Fruit fly (Drosophila melanogaster) whole organism, embryonic: ENCODE results near the gene Tet.

Source experiments
- Ada2b ChIP-seq: fragments of 200-800 bp; sonication (Bioruptor generic); IDR thresholded peaks from 2 replicates; pipeline ENCODE4 v1.3.6; 2022; ENCODE audit warnings: missing biosample characterization, missing genetic modification characterization
- Antp ChIP-seq: fragments of 200-800 bp; sonication (Bioruptor generic); optimal IDR thresholded peaks from 3 replicates; lab custom pipeline; 2016; ENCODE audit warnings: missing biosample characterization, missing genetic modification characterization
- CG1024 ChIP-seq: fragments of 200-800 bp; sonication (Bioruptor generic); IDR thresholded peaks from 2 replicates; pipeline ENCODE4 v1.3.6; 2022; ENCODE audit warnings: missing biosample characterization, missing genetic modification characterization
- CG10543 ChIP-seq: fragments of 200-800 bp; sonication (Bioruptor generic); optimal IDR thresholded peaks from 3 replicates; lab custom pipeline; 2017; ENCODE audit warnings: missing biosample characterization, mild to moderate bottlenecking, missing genetic modification characterization, moderate library complexity
- CG11093 ChIP-seq: fragments of 200-800 bp; sonication (Bioruptor generic); IDR thresholded peaks from 3 replicates; pipeline ENCODE4 v1.3.6; 2022; ENCODE audit warnings: missing biosample characterization, missing genetic modification characterization
- CG11504 ChIP-seq: fragments of 200-800 bp; sonication (Bioruptor generic); optimal IDR thresholded peaks from 3 replicates; lab custom pipeline; 2019; ENCODE audit warnings: missing biosample characterization, mild to moderate bottlenecking, missing genetic modification characterization, moderate library complexity
- CG11560 ChIP-seq: fragments of 200-800 bp; sonication (Bioruptor generic); IDR thresholded peaks from 3 replicates; pipeline ENCODE4 v1.3.6; 2022; ENCODE audit warnings: missing biosample characterization, missing genetic modification characterization
- CG13296 ChIP-seq: fragments of 200-800 bp; sonication (Bioruptor generic); optimal IDR thresholded peaks from 3 replicates; lab custom pipeline; 2018; ENCODE audit warnings: missing biosample characterization, mild to moderate bottlenecking, missing genetic modification characterization
- CG13894 ChIP-seq: fragments of 200-800 bp; sonication (Bioruptor generic); optimal IDR thresholded peaks from 3 replicates; lab custom pipeline; 2018; ENCODE audit warnings: missing biosample characterization, mild to moderate bottlenecking, missing genetic modification characterization, moderate library complexity
- CG16815 ChIP-seq: fragments of 200-800 bp; sonication (Bioruptor generic); optimal IDR thresholded peaks from 3 replicates; lab custom pipeline; 2017; ENCODE audit warnings: missing biosample characterization, mild to moderate bottlenecking, missing genetic modification characterization
- CG17359 ChIP-seq: fragments of 200-800 bp; sonication (Bioruptor generic); optimal IDR thresholded peaks from 3 replicates; lab custom pipeline; 2018; ENCODE audit warnings: missing biosample characterization, mild to moderate bottlenecking, missing genetic modification characterization, moderate library complexity
- CG3065 ChIP-seq: fragments of 200-800 bp; sonication (Bioruptor generic); optimal IDR thresholded peaks from 2 replicates; lab custom pipeline; 2016; ENCODE audit warnings: missing biosample characterization, missing genetic modification characterization
- CG32772 ChIP-seq: fragments of 200-800 bp; sonication (Bioruptor generic); IDR thresholded peaks from 2 replicates; pipeline ENCODE4 v1.3.6; 2022; ENCODE audit warnings: missing biosample characterization, missing genetic modification characterization
- CG4328 ChIP-seq: fragments of 200-800 bp; sonication (Bioruptor generic); optimal IDR thresholded peaks from 3 replicates; lab custom pipeline; 2017; ENCODE audit warnings: missing biosample characterization, missing genetic modification reagents, missing genetic modification characterization
- CG6683 ChIP-seq: fragments of 200-800 bp; sonication (Bioruptor generic); optimal IDR thresholded peaks from 2 replicates; lab custom pipeline; 2017; ENCODE audit warnings: missing biosample characterization, mild to moderate bottlenecking, missing genetic modification characterization, missing genetic modification reagents
- CG9932 ChIP-seq: fragments of 200-800 bp; sonication (Bioruptor generic); IDR thresholded peaks from 2 replicates; pipeline ENCODE4 v1.3.6; 2022; ENCODE audit warnings: missing biosample characterization, missing genetic modification characterization
- D19B ChIP-seq: fragments of 200-800 bp; sonication (Bioruptor generic); optimal IDR thresholded peaks from 2 replicates; lab custom pipeline; 2017; ENCODE audit warnings: missing biosample characterization, mild to moderate bottlenecking, missing genetic modification characterization
- Deaf1 ChIP-seq: fragments of 200-800 bp; optimal IDR thresholded peaks from 3 replicates; lab custom pipeline; 2019; ENCODE audit warnings: missing biosample characterization, mild to moderate bottlenecking, missing genetic modification characterization, moderate library complexity
- E2f2 ChIP-seq: fragments of 200-800 bp; sonication (Bioruptor generic); IDR thresholded peaks from 2 replicates; pipeline ENCODE4 v1.3.6; 2022; ENCODE audit warnings: missing biosample characterization, missing genetic modification characterization
- ERR ChIP-seq: fragments of 200-800 bp; sonication (Bioruptor generic); optimal IDR thresholded peaks from 2 replicates; lab custom pipeline; 2016; ENCODE audit warnings: missing biosample characterization, missing genetic modification characterization
- Fer1 ChIP-seq: fragments of 200-800 bp; sonication (Bioruptor generic); optimal IDR thresholded peaks from 2 replicates; lab custom pipeline; 2017; ENCODE audit warnings: missing biosample characterization, mild to moderate bottlenecking, missing genetic modification characterization
- HLHmδ ChIP-seq: fragments of 200-800 bp; sonication (Bioruptor generic); optimal IDR thresholded peaks from 2 replicates; lab custom pipeline; 2018; ENCODE audit warnings: missing biosample characterization, mild to moderate bottlenecking, missing genetic modification characterization, moderate library complexity
- Hr51 ChIP-seq, 2 experiments: fragments of 200-800 bp; sonication (Bioruptor generic); optimal IDR thresholded peaks; 2 replicates in 1 of 2; 3 replicates in 1 of 2; lab custom pipeline; 2016 to 2018; ENCODE audit warnings: missing biosample characterization in 2 of 2, missing genetic modification characterization in 2 of 2, mild to moderate bottlenecking in 1 of 2, moderate library complexity in 1 of 2
- Hr78 ChIP-seq, 2 experiments: fragments of 200-800 bp in 1 of 2; fragments of >200 bp in 1 of 2; sonication (Bioruptor generic) in 1 of 2; optimal IDR thresholded peaks; 2 replicates each; lab custom pipeline; 2017 to 2019; ENCODE audit warnings: missing biosample characterization in 2 of 2, missing genetic modification characterization in 2 of 2, mild to moderate bottlenecking in 1 of 2, moderate library complexity in 1 of 2
- Med ChIP-seq: fragments of 200-800 bp; sonication (Bioruptor generic); peaks from one replicate; lab custom pipeline; 2016; ENCODE audit warnings: missing biosample characterization, missing genetic modification characterization, mild to moderate bottlenecking, inconsistent platforms, moderate library complexity
- NFAT ChIP-seq: fragments of 200-800 bp; sonication (Bioruptor generic); IDR thresholded peaks from 2 replicates; pipeline ENCODE4 v1.3.6; 2022; ENCODE audit warnings: missing biosample characterization, missing genetic modification characterization
- Oli ChIP-seq: fragments of 200-800 bp; sonication (Bioruptor generic); optimal IDR thresholded peaks from 2 replicates; lab custom pipeline; 2018; ENCODE audit warnings: missing biosample characterization, mild to moderate bottlenecking, missing genetic modification characterization, moderate library complexity
- Pdp1 ChIP-seq, 2 experiments: fragments of 200-800 bp; sonication (Bioruptor generic); optimal IDR thresholded peaks; 3 replicates each; lab custom pipeline; 2016; ENCODE audit warnings: missing biosample characterization in 2 of 2, missing genetic modification characterization in 2 of 2, mild to moderate bottlenecking in 1 of 2, moderate library complexity in 1 of 2
- Poxn ChIP-seq: fragments of 200-800 bp; sonication (Bioruptor generic); IDR thresholded peaks from 2 replicates; pipeline ENCODE4 v1.3.6; 2022; ENCODE audit warnings: missing biosample characterization, missing genetic modification characterization
- Trl ChIP-seq, 3 experiments: fragments of >200 bp in 2 of 3; fragments of 200-800 bp in 1 of 3; sonication (Bioruptor generic) in 1 of 3; optimal IDR thresholded peaks; 2 replicates in 1 of 3; 3 replicates in 2 of 3; lab custom pipeline; 2016 to 2017; ENCODE audit warnings: missing biosample characterization in 1 of 3, missing genetic modification characterization in 1 of 3
- cas ChIP-seq: fragments of 200-800 bp; sonication (Bioruptor generic); IDR thresholded peaks from 2 replicates; pipeline ENCODE4 v1.3.6; 2022; ENCODE audit warnings: missing biosample characterization, missing genetic modification characterization
- chinmo ChIP-seq: fragments of 200-800 bp; sonication (Bioruptor generic); IDR thresholded peaks from 4 replicates; pipeline ENCODE4 v1.3.6; 2022; ENCODE audit warnings: missing biosample characterization, missing genetic modification characterization; ENCODE audit not compliant: partially characterized antibody
- chn ChIP-seq: fragments of 200-800 bp; sonication (Bioruptor generic); optimal IDR thresholded peaks from 2 replicates; lab custom pipeline; 2016; ENCODE audit warnings: missing biosample characterization, missing genetic modification characterization
- crol ChIP-seq: fragments of 200-800 bp; sonication (Bioruptor generic); IDR thresholded peaks from 2 replicates; pipeline ENCODE4 v1.3.6; 2022; ENCODE audit warnings: missing biosample characterization, missing genetic modification characterization
- ewg ChIP-seq: fragments of 200-800 bp; sonication (Bioruptor generic); optimal IDR thresholded peaks from 3 replicates; lab custom pipeline; 2017; ENCODE audit warnings: mild to moderate bottlenecking, missing biosample characterization, missing genetic modification reagents, missing genetic modification characterization
- klu ChIP-seq: fragments of 200-800 bp; sonication (Bioruptor generic); IDR thresholded peaks from 2 replicates; pipeline ENCODE4 v1.3.6; 2022; ENCODE audit warnings: missing biosample characterization, missing genetic modification characterization
- pnt ChIP-seq: fragments of 200-800 bp; sonication (Bioruptor generic); optimal IDR thresholded peaks from 3 replicates; lab custom pipeline; 2016; ENCODE audit warnings: missing biosample characterization, missing genetic modification characterization
- pros ChIP-seq: fragments of 200-800 bp; sonication (Bioruptor generic); optimal IDR thresholded peaks from 3 replicates; lab custom pipeline; 2019; ENCODE audit warnings: missing biosample characterization, mild to moderate bottlenecking, missing genetic modification characterization, moderate library complexity
- row ChIP-seq: fragments of 200-800 bp; sonication (Bioruptor generic); IDR thresholded peaks from 3 replicates; pipeline ENCODE4 v1.3.6; 2022; ENCODE audit warnings: missing biosample characterization, missing genetic modification characterization
- sd ChIP-seq: fragments of 200-800 bp; sonication (Bioruptor generic); optimal IDR thresholded peaks from 3 replicates; lab custom pipeline; 2018; ENCODE audit warnings: missing biosample characterization, mild to moderate bottlenecking, missing genetic modification characterization, moderate library complexity
- sr ChIP-seq: fragments of 200-800 bp; sonication (Bioruptor generic); IDR thresholded peaks from 3 replicates; pipeline ENCODE4 v1.3.6; 2022; ENCODE audit warnings: missing biosample characterization, missing genetic modification characterization
- sug ChIP-seq: fragments of 200-800 bp; optimal IDR thresholded peaks from 2 replicates; lab custom pipeline; 2019; ENCODE audit warnings: missing biosample characterization, mild to moderate bottlenecking, missing genetic modification characterization, moderate library complexity
- tio ChIP-seq: fragments of 200-800 bp; sonication (Bioruptor generic); optimal IDR thresholded peaks from 2 replicates; lab custom pipeline; 2017; ENCODE audit warnings: missing biosample characterization, missing genetic modification characterization, inconsistent platforms
- vvl ChIP-seq: fragments of 200-800 bp; sonication (Bioruptor generic); IDR thresholded peaks from 2 replicates; pipeline ENCODE4 v1.3.6; 2022; ENCODE audit warnings: missing biosample characterization, missing genetic modification characterization
- wdn ChIP-seq: fragments of 200-800 bp; sonication (Bioruptor generic); IDR thresholded peaks from 2 replicates; pipeline ENCODE4 v1.3.6; 2022; ENCODE audit warnings: missing biosample characterization, missing genetic modification characterization

Gene Tet

dm6 chr3L:2763762-2764161 is 115.2 kb downstream of the Tet start (continued):
- no peak for TF ChIP-seq Poxn (GFP tag; lab: Robert Waterston, UW)

- TF ChIP-seq Deaf1 (tag; lab: Kevin White, UChicago) (peak; percentile 24), Hr78 (GFP tag; optimal IDR thresholded peaks at IDR 0.05; lab: Kevin White, UChicago) (peak in 1 of 2 experiments; percentile 57), sr (0 out of 3 replicates have a peak, but pooled peaks have one; percentile 24), Trl (optimal IDR thresholded peaks at IDR 0.05; lab: Kevin White, UChicago) (peak in 1 of 2 experiments; percentile 38), Trl (GFP tag; optimal IDR thresholded peaks at IDR 0.05; lab: Kevin White, UChicago) (no peak), Hr51 (GFP tag; optimal IDR thresholded peaks at IDR 0.05; lab: Kevin White, UChicago) (no peak), Pdp1 (GFP tag; optimal IDR thresholded peaks at IDR 0.05; lab: Kevin White, UChicago) (peak in 1 of 2 experiments; percentile 80)
These were observed 116.8 kb downstream of the Tet start for dm6 chr3L:2762122-2762521.

- TF ChIP-seq vvl (GFP tag; lab: Robert Waterston, UW) (no peak), NFAT (GFP tag; lab: Robert Waterston, UW) (no peak), Oli (tag; lab: Kevin White, UChicago) (no peak), pnt (no peak), ERR (GFP tag; lab: Kevin White, UChicago) (peak; percentile 76), sd (tag; lab: Kevin White, UChicago) (peak; percentile 64), row (GFP tag; lab: Robert Waterston, UW) (no peak), CG13894 (tag; lab: Kevin White, UChicago) (peak; percentile 5), E2f2 (no peak), CG4328 (no peak), chn (GFP tag; lab: Kevin White, UChicago) (no peak), ewg (no peak), sr (peak; percentile 72; the same call in 2 of the 3 replicates), Med (peak; percentile 59), CG13296 (GFP tag; lab: Kevin White, UChicago) (no peak), CG9932 (GFP tag; lab: Robert Waterston, UW) (no peak), Antp (GFP tag; lab: Kevin White, UChicago) (no peak), CG11093 (GFP tag; lab: Robert Waterston, UW) (no peak), crol (GFP tag; lab: Robert Waterston, UW) (0 out of 2 replicates have a peak, but pooled peaks have one; percentile 30)
- TF ChIP-seq, all 482 proteins: peak for 6
These were observed 130.6 kb downstream of the Tet start for dm6 chr3L:2748359-2748758.

dm6 chr3L:2745698-2746410 is 133.1 kb downstream of the Tet start:
- TF ChIP-seq D19B (GFP tag; lab: Kevin White, UChicago) (no peak), CG6683 (GFP tag; lab: Kevin White, UChicago) (no peak), klu (GFP tag; lab: Robert Waterston, UW) (no peak), CG10543 (GFP tag; lab: Kevin White, UChicago) (no peak), Ada2b (GFP tag; lab: Robert Waterston, UW) (no peak), pros (GFP tag; lab: Kevin White, UChicago) (no peak), wdn (GFP tag; lab: Robert Waterston, UW) (no peak), CG32772 (no peak), CG1024 (GFP tag; lab: Robert Waterston, UW) (no peak), sug (peak; percentile 72), chinmo (GFP tag; lab: Robert Waterston, UW) (0 out of 4 replicates have a peak, but pooled peaks have one; percentile 46), Fer1 (no peak), CG11560 (tag; lab: Robert Waterston, UW) (no peak), CG9932 (GFP tag; lab: Robert Waterston, UW) (no peak), CG16815 (GFP tag; lab: Kevin White, UChicago) (no peak), CG3065 (no peak), tio (GFP tag; lab: Kevin White, UChicago) (no peak), HLHmδ (GFP tag; lab: Kevin White, UChicago) (no peak), CG11504 (tag; lab: Kevin White, UChicago) (peak; percentile 99), CG17359 (tag; lab: Kevin White, UChicago) (no peak), cas (GFP tag; lab: Robert Waterston, UW) (no peak)
